Fruit fly (Drosophila melanogaster) whole organism: ENCODE measurements around the gene SkpC.

Source experiments
- CG8478 ChIP-seq: fragments of >200 bp; optimal IDR thresholded peaks from 2 replicates; lab custom pipeline; 2018; ENCODE audit warnings: inconsistent platforms
- Dll ChIP-seq: fragments of >200 bp; optimal IDR thresholded peaks from 2 replicates; lab custom pipeline; 2017
- pan ChIP-seq: fragments of >200 bp; optimal IDR thresholded peaks from 2 replicates; lab custom pipeline; 2017
- psq ChIP-seq: fragments of >200 bp; optimal IDR thresholded peaks from 2 replicates; lab custom pipeline; 2017
- usp ChIP-seq: fragments of >200 bp; optimal IDR thresholded peaks from 2 replicates; lab custom pipeline; 2017; ENCODE audit warnings: missing biosample characterization, missing genetic modification characterization, mixed read lengths

- TF ChIP-seq CG8478 (no peak), usp (GFP tag; lab: Kevin White, UChicago) (no peak), Dll (lab: Kevin White, UChicago) (no peak), psq (lab: Kevin White, UChicago) (no peak), pan (lab: Kevin White, UChicago) (no peak)
Observed at dm6 chrX:19842397-19843261, 26.8 kb downstream of the SkpC start.
